Worm (Caenorhabditis elegans): ENCODE data around the gene ets-5.

ce11 chrX:5037673-5038072 is 46.7 kb downstream of the ets-5 start, which contains the start of gene ZC449.5:
- TF ChIP-seq tab-1 (GFP tag; IDR thresholded peaks at IDR 0.05) (no peak), ztf-23 (GFP tag; IDR thresholded peaks at IDR 0.05) (no peak), flt-1 (GFP tag; IDR thresholded peaks at IDR 0.05) (no peak)

Measured in whole organism, midembryonic.